Worm (Caenorhabditis elegans): ENCODE results near the gene sra-3.

DNA sequence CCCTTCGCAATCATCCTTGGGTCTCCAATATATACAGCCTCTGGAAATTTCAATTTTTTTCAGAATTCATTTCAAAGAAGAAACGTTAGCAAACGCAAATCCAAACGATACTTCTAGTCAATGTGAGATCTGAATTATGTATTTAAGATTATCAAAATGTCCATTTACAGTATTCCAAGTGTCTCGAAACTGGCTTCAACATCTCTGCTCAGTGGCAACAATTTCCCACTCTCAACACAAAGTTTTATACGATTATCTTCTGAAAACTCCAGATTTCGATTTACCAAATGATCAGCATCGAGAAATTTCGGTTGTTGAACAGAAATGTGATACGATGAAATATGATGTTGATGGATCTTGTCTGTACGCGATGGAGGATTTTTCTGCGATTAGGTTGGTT is 16.0 kb upstream of the sra-3 start:
- no peak for TF ChIP-seq nhr-237 (tag; optimal IDR thresholded peaks at IDR 0.05)
- no peak for TF ChIP-seq nhr-28 (tag; optimal IDR thresholded peaks at IDR 0.05)
- no peak for TF ChIP-seq nhr-12 (tag; optimal IDR thresholded peaks at IDR 0.05)
- TF ChIP-seq ceh-82 (tag; optimal IDR thresholded peaks at IDR 0.05), result no peak
- TF ChIP-seq nhr-71 (tag; optimal IDR thresholded peaks at IDR 0.05), result no peak
- TF ChIP-seq egl-27 (tag; optimal IDR thresholded peaks at IDR 0.05), result no peak
- TF ChIP-seq fkh-4 (tag; optimal IDR thresholded peaks at IDR 0.05; ENCODE audit: borderline replicate concordance), result no peak

Measured in whole organism, L1 larva.